Worm (Caenorhabditis elegans) whole organism, young adult: ENCODE results near the gene gcy-8.

ENCODE experiments used
- B0336.3 ChIP-seq: fragments of 200-800 bp; sonication (Bioruptor generic); IDR thresholded peaks from 2 replicates; pipeline ENCODE4 v1.3.6; 2022; ENCODE audit warnings: missing genetic modification characterization, missing compliant biosample characterization
- F55B11.4 ChIP-seq: sonication (generic microtip); optimal IDR thresholded peaks from 2 replicates; lab custom pipeline; 2016; ENCODE audit warnings: missing compliant biosample characterization, missing genetic modification characterization, borderline replicate concordance; ENCODE audit not compliant: insufficient read depth
- F57C9.4 ChIP-seq: sonication (generic microtip); optimal IDR thresholded peaks from 2 replicates; lab custom pipeline; 2017; ENCODE audit warnings: mild to moderate bottlenecking, missing genetic modification characterization, missing compliant biosample characterization
- K12H6.12 ChIP-seq: fragments of 200-800 bp; sonication (Bioruptor generic); optimal IDR thresholded peaks from 2 replicates; lab custom pipeline; 2018; ENCODE audit warnings: mild to moderate bottlenecking, missing genetic modification characterization, missing compliant biosample characterization
- T26A5.8 ChIP-seq: sonication (generic microtip); optimal IDR thresholded peaks from 2 replicates; lab custom pipeline; 2016; ENCODE audit warnings: missing genetic modification characterization, missing compliant biosample characterization
- Y53G8AR.9 ChIP-seq: fragments of 200-800 bp; sonication (Bioruptor generic); conservative IDR thresholded peaks from 2 replicates; pipeline ENCODE4 v1.3.6; 2022; ENCODE audit warnings: missing genetic modification reagents, missing genetic modification characterization, missing compliant biosample characterization
- Y67H2A.10 ChIP-seq: fragments of 200-800 bp; sonication (Bioruptor generic); conservative IDR thresholded peaks from 2 replicates; pipeline ENCODE4 v1.3.6; 2022; ENCODE audit warnings: missing genetic modification reagents, missing genetic modification characterization, missing compliant biosample characterization
- ZK185.1 ChIP-seq: sonication (generic microtip); optimal IDR thresholded peaks from 2 replicates; lab custom pipeline; 2016; ENCODE audit warnings: mild to moderate bottlenecking, missing genetic modification characterization, missing compliant biosample characterization; ENCODE audit not compliant: poor library complexity, severe bottlenecking
- akir-1 ChIP-seq: fragments of 200-800 bp; sonication (Bioruptor generic); optimal IDR thresholded peaks from 2 replicates; lab custom pipeline; 2018; ENCODE audit warnings: mild to moderate bottlenecking, missing genetic modification characterization, moderate library complexity, missing compliant biosample characterization
- aptf-2 ChIP-seq: fragments of 200-800 bp; sonication (Bioruptor generic); conservative IDR thresholded peaks from 2 replicates; pipeline ENCODE4 v1.3.6; 2022; ENCODE audit warnings: missing genetic modification reagents, missing genetic modification characterization, missing compliant biosample characterization
- atf-7 ChIP-seq: sonication (generic microtip); optimal IDR thresholded peaks from 2 replicates; lab custom pipeline; 2017; ENCODE audit warnings: mild to moderate bottlenecking, missing genetic modification characterization, missing compliant biosample characterization
- bed-1 ChIP-seq: fragments of 200-800 bp; sonication (Bioruptor generic); IDR thresholded peaks from 2 replicates; pipeline ENCODE4 v1.3.6; 2022; ENCODE audit warnings: missing genetic modification reagents, missing genetic modification characterization, missing compliant biosample characterization
- cebp-1 ChIP-seq, 2 experiments: fragments of 200-800 bp in 1 of 2; sonication (Bioruptor generic) in 1 of 2; sonication (generic microtip) in 1 of 2; IDR thresholded peaks in 1 of 2; optimal IDR thresholded peaks in 1 of 2; 2 replicates each; pipeline versions ENCODE4 v1.3.6 to Lab custom; 2017 to 2022; ENCODE audit warnings: missing compliant biosample characterization in 2 of 2, missing genetic modification characterization in 2 of 2, mild to moderate bottlenecking in 1 of 2, missing genetic modification reagents in 1 of 2, moderate library complexity in 1 of 2
- ceh-58 ChIP-seq: fragments of 200-800 bp; sonication (Bioruptor generic); IDR thresholded peaks from 2 replicates; pipeline ENCODE4 v1.3.6; 2022; ENCODE audit warnings: missing genetic modification characterization, missing compliant biosample characterization
- ceh-91 ChIP-seq: fragments of 200-800 bp; sonication (Bioruptor generic); IDR thresholded peaks from 2 replicates; pipeline ENCODE4 v1.3.6; 2022; ENCODE audit warnings: missing genetic modification reagents, missing genetic modification characterization, missing compliant biosample characterization
- chd-7 ChIP-seq: sonication (generic microtip); optimal IDR thresholded peaks from 2 replicates; lab custom pipeline; 2016; ENCODE audit warnings: mild to moderate bottlenecking, missing genetic modification characterization, moderate library complexity, missing compliant biosample characterization
- dox-1 ChIP-seq: fragments of 200-800 bp; sonication (Bioruptor generic); IDR thresholded peaks from 2 replicates; pipeline ENCODE4 v1.3.6; 2022; ENCODE audit warnings: missing genetic modification reagents, missing genetic modification characterization, missing compliant biosample characterization
- dpff-1 ChIP-seq: sonication (generic microtip); optimal IDR thresholded peaks from 2 replicates; lab custom pipeline; 2017; ENCODE audit warnings: mild to moderate bottlenecking, missing genetic modification characterization, missing compliant biosample characterization
- egl-44 ChIP-seq: fragments of 200-800 bp; sonication (Bioruptor generic); IDR thresholded peaks from 2 replicates; pipeline ENCODE4 v1.3.6; 2022; ENCODE audit warnings: missing genetic modification reagents, missing genetic modification characterization, missing compliant biosample characterization
- fkh-3 ChIP-seq: sonication (generic microtip); optimal IDR thresholded peaks from 2 replicates; lab custom pipeline; 2016; ENCODE audit warnings: mild to moderate bottlenecking, missing genetic modification characterization, missing compliant biosample characterization
- gei-17 ChIP-seq: fragments of 200-800 bp; sonication (Bioruptor generic); optimal IDR thresholded peaks from 2 replicates; lab custom pipeline; 2018; ENCODE audit warnings: mild to moderate bottlenecking, missing genetic modification characterization, missing compliant biosample characterization
- hlh-12 ChIP-seq: sonication (generic microtip); optimal IDR thresholded peaks from 2 replicates; lab custom pipeline; 2016; ENCODE audit warnings: missing genetic modification characterization, missing compliant biosample characterization
- hmg-20 ChIP-seq: fragments of 200-800 bp; sonication (Bioruptor generic); IDR thresholded peaks from 2 replicates; pipeline ENCODE4 v1.3.6; 2022; ENCODE audit warnings: missing genetic modification reagents, missing genetic modification characterization, missing compliant biosample characterization
- lin-40 ChIP-seq: sonication (generic microtip); optimal IDR thresholded peaks from 2 replicates; lab custom pipeline; 2016; ENCODE audit warnings: missing genetic modification characterization, mild to moderate bottlenecking, missing compliant biosample characterization, missing genotype, missing genetic modification reagents
- madf-8 ChIP-seq: fragments of 200-800 bp; sonication (Bioruptor generic); conservative IDR thresholded peaks from 2 replicates; pipeline ENCODE4 v1.3.6; 2022; ENCODE audit warnings: missing genetic modification reagents, missing genetic modification characterization, missing compliant biosample characterization
- mel-28 ChIP-seq: sonication (generic microtip); optimal IDR thresholded peaks from 2 replicates; lab custom pipeline; 2016; ENCODE audit warnings: borderline replicate concordance, mild to moderate bottlenecking, missing genetic modification characterization, missing compliant biosample characterization
- nhr-27 ChIP-seq: fragments of 200-800 bp; sonication (Bioruptor generic); optimal IDR thresholded peaks from 2 replicates; lab custom pipeline; 2018; ENCODE audit warnings: mild to moderate bottlenecking, missing genetic modification characterization, moderate library complexity, missing compliant biosample characterization
- rcor-1 ChIP-seq: fragments of 200-800 bp; sonication (Bioruptor generic); IDR thresholded peaks from 2 replicates; pipeline ENCODE4 v1.3.6; 2022; ENCODE audit warnings: missing genetic modification reagents, missing genetic modification characterization, missing compliant biosample characterization
- repo-1 ChIP-seq: sonication (generic microtip); optimal IDR thresholded peaks from 2 replicates; lab custom pipeline; 2017; ENCODE audit warnings: mild to moderate bottlenecking, missing genetic modification characterization, missing compliant biosample characterization
- sdz-38 ChIP-seq: sonication (generic microtip); optimal IDR thresholded peaks from 2 replicates; lab custom pipeline; 2016; ENCODE audit warnings: missing genotype, missing genetic modification characterization, missing compliant biosample characterization
- sea-2 ChIP-seq: fragments of 200-800 bp; sonication (Bioruptor generic); IDR thresholded peaks from 2 replicates; pipeline ENCODE4 v1.3.6; 2022; ENCODE audit warnings: missing genetic modification characterization, missing compliant biosample characterization
- xnd-1 ChIP-seq: sonication (generic microtip); optimal IDR thresholded peaks from 2 replicates; lab custom pipeline; 2016; ENCODE audit warnings: missing genotype, missing genetic modification reagents, missing genetic modification characterization, missing compliant biosample characterization
- zfh-2 ChIP-seq: fragments of 200-800 bp; sonication (Bioruptor generic); conservative IDR thresholded peaks from 2 replicates; pipeline ENCODE4 v1.3.6; 2022; ENCODE audit warnings: missing genetic modification reagents, missing genetic modification characterization, missing compliant biosample characterization
- ztf-26 ChIP-seq: sonication (generic microtip); optimal IDR thresholded peaks from 2 replicates; lab custom pipeline; 2017; ENCODE audit warnings: missing genetic modification characterization, missing compliant biosample characterization

Gene gcy-8

ce11 chrIV:7927218-7927617 lies 734 bp upstream of the gcy-8 start, which contains the start of gene C49H3.12:
C49H3.12 (minus strand) TSS chrIV:7927318.
- TF ChIP-seq egl-44 (GFP tag; lab: Robert Waterston, UW) (no peak), dpff-1 (tag; lab: Kevin White, UChicago) (no peak), fkh-3 (tag; lab: Kevin White, UChicago) (no peak), F55B11.4 (no peak), F57C9.4 (no peak), xnd-1 (tag; lab: Kevin White, UChicago) (no peak), rcor-1 (GFP tag; lab: Robert Waterston, UW) (no peak), dox-1 (GFP tag; lab: Robert Waterston, UW) (no peak), madf-8 (no peak), nhr-27 (tag; lab: Kevin White, UChicago) (no peak), hlh-12 (tag; lab: Kevin White, UChicago) (no peak), ztf-26 (tag; lab: Kevin White, UChicago) (no peak), ceh-58 (GFP tag; lab: Robert Waterston, UW) (no peak), Y53G8AR.9 (GFP tag; lab: Robert Waterston, UW) (no peak), zfh-2 (GFP tag; lab: Robert Waterston, UW) (no peak), atf-7 (tag; lab: Kevin White, UChicago) (no peak), B0336.3 (GFP tag; lab: Robert Waterston, UW) (no peak), ZK185.1 (tag; lab: Kevin White, UChicago) (no peak)

DNA sequence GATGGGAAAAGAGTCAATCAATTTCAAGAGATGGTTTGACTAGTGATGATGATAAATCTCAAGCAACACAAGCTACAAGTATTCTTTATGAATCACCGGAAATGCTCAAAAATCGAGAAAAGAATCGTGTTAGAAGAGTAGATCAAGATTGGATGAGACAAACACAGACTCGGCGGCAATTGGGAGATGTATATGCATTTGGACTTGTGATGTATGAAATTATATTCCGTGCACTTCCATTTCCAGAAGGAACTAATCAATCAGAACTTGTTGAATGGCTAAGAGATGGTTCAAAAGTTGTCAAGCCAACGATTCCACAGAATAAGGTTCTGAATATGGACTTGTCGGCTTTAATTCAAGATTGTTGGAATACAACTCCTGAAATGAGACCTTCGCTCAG lies 3.9 kb downstream of the gcy-8 start:
- TF ChIP-seq bed-1 (no peak), mel-28 (tag; lab: Kevin White, UChicago) (no peak), madf-8 (no peak), T26A5.8 (tag; lab: Kevin White, UChicago) (no peak), Y67H2A.10 (GFP tag; lab: Robert Waterston, UW) (no peak), cebp-1 (GFP tag; IDR thresholded peaks at IDR 0.05; lab: Robert Waterston, UW) (no peak), cebp-1 (tag; optimal IDR thresholded peaks at IDR 0.05; lab: Kevin White, UChicago) (no peak), sea-2 (GFP tag; lab: Robert Waterston, UW) (no peak), atf-7 (tag; lab: Kevin White, UChicago) (no peak), sdz-38 (tag; lab: Kevin White, UChicago) (no peak), ceh-58 (GFP tag; lab: Robert Waterston, UW) (no peak), lin-40 (tag; lab: Kevin White, UChicago) (no peak), akir-1 (no peak)

ce11 chrIV:7933733-7934132 lies 5.8 kb downstream of the gcy-8 start, which contains the start of gene bbs-2:
bbs-2 (plus strand) TSS chrIV:7934033.
- TF ChIP-seq chd-7 (tag; lab: Kevin White, UChicago) (no peak), repo-1 (tag; lab: Kevin White, UChicago) (no peak), aptf-2 (GFP tag; lab: Robert Waterston, UW) (no peak), hmg-20 (GFP tag; lab: Robert Waterston, UW) (no peak)

DNA sequence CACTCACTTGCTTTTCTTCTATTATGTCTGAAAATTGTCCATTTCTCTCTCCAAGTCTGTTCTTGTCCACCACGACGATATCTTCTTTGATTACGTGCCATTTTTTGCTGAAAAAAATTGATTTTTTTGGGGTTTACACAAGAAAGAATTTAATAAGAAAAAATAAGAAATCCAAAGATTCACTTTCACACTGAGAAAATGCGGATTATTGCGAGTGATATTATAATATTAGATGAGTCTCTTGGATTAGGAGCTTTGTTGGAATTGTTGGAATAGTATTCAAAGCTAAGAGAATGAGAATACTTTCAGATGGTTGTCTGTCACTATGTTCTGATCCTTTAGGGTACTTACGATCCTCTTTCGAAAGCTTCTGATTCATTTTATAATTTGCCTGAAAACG lies 10.9 kb downstream of the gcy-8 start, which contains the start of gene F20D12.7:
F20D12.7 (minus strand) TSS at position 101 of the 400 bp plus-strand sequence.
- no peak for TF ChIP-seq ceh-91
- TF ChIP-seq rcor-1 (GFP tag; lab: Robert Waterston, UW), result no peak
- TF ChIP-seq gei-17 (GFP tag; lab: Kevin White, UChicago), result no peak
- no peak for TF ChIP-seq Y67H2A.10 (GFP tag; lab: Robert Waterston, UW)
- no peak for TF ChIP-seq K12H6.12 (tag; lab: Kevin White, UChicago)
